Fruit fly (Drosophila melanogaster) S2 (cell line): ENCODE results near the gene Uba2.

ENCODE experiments used
- CG8478 ChIP-seq: fragments of >200 bp; optimal IDR thresholded peaks from 2 replicates; lab custom pipeline; 2018
- CTCF ChIP-seq, 2 experiments: fragments of >200 bp; optimal IDR thresholded peaks; 2 replicates each; lab custom pipeline; 2018

DNA sequence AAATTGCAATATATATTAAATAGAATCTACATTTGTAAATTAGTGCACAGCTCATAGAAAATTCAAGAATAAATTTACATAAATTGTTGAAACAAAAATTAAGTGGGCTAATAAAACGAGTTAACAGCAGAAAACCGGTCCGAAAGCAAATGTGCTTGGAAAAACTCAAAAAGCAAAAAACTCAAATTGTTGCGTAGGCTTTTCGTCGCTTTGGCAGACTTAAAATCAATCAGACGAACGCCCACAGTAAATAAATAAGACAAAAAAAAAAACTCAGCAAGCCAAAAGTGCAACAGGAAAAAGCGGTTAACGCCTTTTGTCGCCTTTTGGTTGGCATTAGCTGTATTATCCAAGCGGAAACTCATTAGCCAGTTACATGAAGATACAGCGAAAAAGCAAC, 49.7 kb downstream of the Uba2 start:
- TF ChIP-seq CTCF (optimal IDR thresholded peaks at IDR 0.05; lab: Kevin White, UChicago) (no peak), CG8478 (lab: Kevin White, UChicago) (no peak)
